Fruit fly (Drosophila melanogaster): ENCODE results near the gene CG18178.
A peak's percentile ranks its signal among the peaks of the same experiment; 100 is the strongest.

CG18178 gene

DNA sequence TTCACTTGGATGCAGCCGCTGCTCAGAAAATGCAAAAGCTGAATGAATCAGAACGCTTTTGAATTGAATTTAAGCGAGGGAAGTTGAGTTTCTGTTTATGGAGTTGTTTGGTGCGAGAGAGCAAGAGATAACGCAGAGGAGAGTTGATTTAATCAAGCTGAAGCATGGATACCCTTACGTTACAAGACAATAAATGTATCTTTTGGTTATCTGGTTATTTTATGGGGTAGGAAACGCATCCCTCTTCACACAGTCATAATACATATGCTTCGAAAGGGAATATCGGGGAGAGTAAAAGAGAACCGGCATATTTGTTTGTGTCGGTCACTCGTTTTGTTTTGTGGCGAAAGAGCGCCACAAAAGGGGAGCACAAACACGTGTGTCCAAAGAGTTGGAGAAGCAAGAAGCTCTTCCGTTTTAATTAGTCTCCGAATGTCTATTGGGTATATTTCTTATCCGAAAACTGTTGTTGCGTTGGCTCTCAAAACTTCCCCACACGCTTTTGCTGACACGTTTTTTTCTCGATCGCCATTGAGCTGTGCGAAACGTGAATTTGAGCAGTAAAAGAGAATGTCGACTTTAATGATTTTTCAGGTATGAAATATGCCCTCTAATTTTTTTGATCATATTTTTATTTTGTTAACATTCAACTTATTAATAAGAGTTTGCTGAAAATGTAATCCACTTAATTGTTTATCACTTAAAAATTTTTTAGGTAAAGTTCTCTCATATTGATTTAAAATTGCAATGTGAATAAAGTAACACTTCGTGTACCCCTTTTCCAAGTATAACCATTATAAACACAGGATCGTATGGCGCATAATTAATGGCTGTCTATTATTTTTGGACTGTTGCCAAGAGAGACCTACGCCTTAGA, 22.1 kb downstream of the CG18178 start, which contains the start of gene Prps (continued):
- TF ChIP-seq fd102C (GFP tag; optimal IDR thresholded peaks at IDR 0.05) (no peak), Vsx1 (GFP tag; optimal IDR thresholded peaks at IDR 0.05) (peak; percentile 48), CG11695 (GFP tag; IDR thresholded peaks at IDR 0.05) (peak; percentile 79), dimm (GFP tag; IDR thresholded peaks at IDR 0.05) (peak; percentile 36; the same call in 1 of the 2 replicates), kah (GFP tag; optimal IDR thresholded peaks at IDR 0.05) (peak; percentile 50), croc (GFP tag; conservative IDR thresholded peaks at IDR 0.05) (peak; percentile 19; the same call in 1 of the 3 replicates), sens (GFP tag) (peak; percentile 96), sr (GFP tag; IDR thresholded peaks at IDR 0.05) (peak; percentile 69; the same call in 2 of the 3 replicates), CG7786 (GFP tag; optimal IDR thresholded peaks at IDR 0.05) (peak; percentile 82), cwo (GFP tag; optimal IDR thresholded peaks at IDR 0.05) (peak; percentile 99), CG15514 (GFP tag; optimal IDR thresholded peaks at IDR 0.05) (peak; percentile 74), CG4820 (GFP tag; optimal IDR thresholded peaks at IDR 0.05) (peak; percentile 68), Poxn (GFP tag; IDR thresholded peaks at IDR 0.05) (no peak), Aef1 (GFP tag; IDR thresholded peaks at IDR 0.05) (peak; percentile 68; the same call in 2 of the 3 replicates), Mes4 (GFP tag; optimal IDR thresholded peaks at IDR 0.05) (peak; percentile 74), CoRest (tag; optimal IDR thresholded peaks at IDR 0.05) (peak; percentile 69), CG8388 (GFP tag; optimal IDR thresholded peaks at IDR 0.05) (peak; percentile 73), NFAT (GFP tag; IDR thresholded peaks at IDR 0.05) (peak; percentile 88), CG6272 (GFP tag; IDR thresholded peaks at IDR 0.05) (peak; percentile 46; the same call in 1 of the 2 replicates), CG6689 (GFP tag; IDR thresholded peaks at IDR 0.05) (peak; percentile 37; the same call in 1 of the 2 replicates), HmgD (GFP tag; optimal IDR thresholded peaks at IDR 0.05) (no peak), pb (GFP tag; optimal IDR thresholded peaks at IDR 0.05) (peak; percentile 80), wek (GFP tag; optimal IDR thresholded peaks at IDR 0.05) (peak; percentile 42), Taf1 (GFP tag; IDR thresholded peaks at IDR 0.05) (peak; percentile 81), Dbx (GFP tag; IDR thresholded peaks at IDR 0.05) (peak; percentile 82), CG42726 (GFP tag; IDR thresholded peaks at IDR 0.05; ENCODE audit: partially characterized antibody) (no peak; the same call in 1 of the 2 replicates), ci (GFP tag; IDR thresholded peaks at IDR 0.05) (peak; percentile 90), pzg (GFP tag; optimal IDR thresholded peaks at IDR 0.05) (peak; percentile 2), NK7.1 (GFP tag; optimal IDR thresholded peaks at IDR 0.05) (peak; percentile 67), CkIIα-i1 (GFP tag; IDR thresholded peaks at IDR 0.05) (no peak), CG18619 (GFP tag; optimal IDR thresholded peaks at IDR 0.05) (peak; percentile 52), sob (GFP tag; IDR thresholded peaks at IDR 0.05) (peak; percentile 84), CG9932 (GFP tag; IDR thresholded peaks at IDR 0.05) (peak; percentile 83), ttk (GFP tag; IDR thresholded peaks at IDR 0.05) (peak; percentile 81), CG7556 (GFP tag; optimal IDR thresholded peaks at IDR 0.05) (peak; percentile 44), CG15696 (tag; optimal IDR thresholded peaks at IDR 0.05) (no peak), br (optimal IDR thresholded peaks at IDR 0.05) (no peak), CG32772 (GFP tag; IDR thresholded peaks at IDR 0.05) (peak; percentile 57), CG15269 (tag; optimal IDR thresholded peaks at IDR 0.05) (peak; percentile 77), CG7357 (GFP tag; IDR thresholded peaks at IDR 0.05) (peak; percentile 60; the same call in 1 of the 3 replicates), CG12219 (GFP tag; optimal IDR thresholded peaks at IDR 0.05) (peak; percentile 78), CG1233 (GFP tag; optimal IDR thresholded peaks at IDR 0.05) (peak; percentile 63), ken (GFP tag; IDR thresholded peaks at IDR 0.05) (peak; percentile 83), Deaf1 (tag; optimal IDR thresholded peaks at IDR 0.05) (peak; percentile 54), trem (tag; optimal IDR thresholded peaks at IDR 0.05) (peak; percentile 51), CG11398 (GFP tag; optimal IDR thresholded peaks at IDR 0.05) (peak; percentile 16), sc (optimal IDR thresholded peaks at IDR 0.05) (no peak), sc (GFP tag; optimal IDR thresholded peaks at IDR 0.05) (peak; percentile 21), disco-r (GFP tag; optimal IDR thresholded peaks at IDR 0.05) (peak; percentile 59), chif (GFP tag; optimal IDR thresholded peaks at IDR 0.05) (peak; percentile 25 to 65)

Measured in whole organism, embryonic.